Worm (Caenorhabditis elegans): ENCODE data around the gene sdc-3.

Gene sdc-3

ce11 chrV:15065068-15065744 lies 17.2 kb upstream of the sdc-3 start, which contains the start of gene C25D7.9:
Gene C25D7.9, plus strand, starts transcription at chrV:15065135.
- TF ChIP-seq tbx-9 (tag; optimal IDR thresholded peaks at IDR 0.05; ENCODE audit: borderline replicate concordance), result no peak
- no peak for TF ChIP-seq Y67H2A.10 (GFP tag; conservative IDR thresholded peaks at IDR 0.05)
- TF ChIP-seq mxl-1 (tag; optimal IDR thresholded peaks at IDR 0.05), result no peak
- peak; percentile 89 for TF ChIP-seq zfh-2 (GFP tag; conservative IDR thresholded peaks at IDR 0.05)
- TF ChIP-seq Y56A3A.18 (GFP tag; IDR thresholded peaks at IDR 0.05), result no peak
- TF ChIP-seq hlh-26 (GFP tag; conservative IDR thresholded peaks at IDR 0.05), result no peak
- TF ChIP-seq hmg-1.2 (GFP tag; IDR thresholded peaks at IDR 0.05), result no peak
- peak; percentile 42; the same call in 1 of the 2 replicates for TF ChIP-seq mcd-1 (GFP tag; IDR thresholded peaks at IDR 0.05)
- TF ChIP-seq bed-2 (GFP tag; IDR thresholded peaks at IDR 0.05), result no peak
- no peak for TF ChIP-seq D2030.7 (GFP tag; IDR thresholded peaks at IDR 0.05)
- no peak for TF ChIP-seq cebp-1 (GFP tag; IDR thresholded peaks at IDR 0.05)
- TF ChIP-seq cebp-1 (tag; optimal IDR thresholded peaks at IDR 0.05), result peak; percentile 22
- no peak for TF ChIP-seq attf-5 (GFP tag; optimal IDR thresholded peaks at IDR 0.05)
- peak; percentile 84 for TF ChIP-seq ztf-18 (tag; optimal IDR thresholded peaks at IDR 0.05)
- no peak for TF ChIP-seq F22D6.2 (tag; optimal IDR thresholded peaks at IDR 0.05)
- no peak for TF ChIP-seq nhr-90 (tag; optimal IDR thresholded peaks at IDR 0.05)
- 0 out of 2 replicates have a peak, but pooled peaks have one; percentile 11 for TF ChIP-seq egrh-3 (GFP tag; IDR thresholded peaks at IDR 0.05)
- no peak; the same call in 1 of the 2 replicates for TF ChIP-seq madf-3 (GFP tag; IDR thresholded peaks at IDR 0.05)
- TF ChIP-seq ceh-27 (GFP tag; optimal IDR thresholded peaks at IDR 0.05), result no peak
- TF ChIP-seq madf-8 (GFP tag; conservative IDR thresholded peaks at IDR 0.05), result no peak
- TF ChIP-seq egl-44 (GFP tag; IDR thresholded peaks at IDR 0.05), result no peak
- peak; percentile 62 for TF ChIP-seq dox-1 (GFP tag; IDR thresholded peaks at IDR 0.05)

DNA sequence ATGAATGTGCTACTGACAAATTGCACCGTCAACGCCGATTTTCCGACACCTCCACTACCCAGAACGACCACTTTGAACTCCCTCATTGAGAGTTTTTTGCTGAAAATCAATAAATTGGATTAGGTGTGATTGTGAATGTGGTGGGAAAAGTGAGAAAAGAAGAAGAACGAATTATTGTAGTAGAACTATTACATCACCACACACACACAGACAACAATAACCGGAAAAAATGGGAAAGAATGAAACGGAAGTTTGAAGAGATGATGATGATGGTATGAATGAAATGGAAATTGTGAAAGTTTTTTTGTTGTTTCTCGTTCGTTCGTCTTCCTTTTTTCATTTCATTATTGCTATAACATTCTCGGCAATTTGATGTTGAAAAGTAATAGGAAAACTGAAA lies 16.0 kb upstream of the sdc-3 start, which contains the start of gene rap-2:
Gene rap-2, minus strand, starts transcription at position 101 of the 400 bp plus-strand sequence.
- TF ChIP-seq F23B12.7 (tag; optimal IDR thresholded peaks at IDR 0.05; ENCODE audit: insufficient read depth), result no peak
- TF ChIP-seq B0019.2 (GFP tag; conservative IDR thresholded peaks at IDR 0.05), result no peak
- no peak for TF ChIP-seq attf-5 (GFP tag; optimal IDR thresholded peaks at IDR 0.05)
- TF ChIP-seq ztf-18 (tag; optimal IDR thresholded peaks at IDR 0.05), result no peak
- no peak for TF ChIP-seq hrde-1 (tag; optimal IDR thresholded peaks at IDR 0.05; ENCODE audit: borderline replicate concordance)
- TF ChIP-seq nhr-120 (GFP tag; IDR thresholded peaks at IDR 0.05), result no peak
- no peak for TF ChIP-seq cebp-2 (GFP tag; IDR thresholded peaks at IDR 0.05)
- TF ChIP-seq lir-1 (GFP tag; conservative IDR thresholded peaks at IDR 0.05), result no peak
- TF ChIP-seq lin-54 (GFP tag; optimal IDR thresholded peaks at IDR 0.05), result no peak
- no peak for TF ChIP-seq F33H1.4 (GFP tag; IDR thresholded peaks at IDR 0.05)
- no peak for TF ChIP-seq C06A6.2 (GFP tag; conservative IDR thresholded peaks at IDR 0.05)
- no peak for TF ChIP-seq snpc-4 (GFP tag; optimal IDR thresholded peaks at IDR 0.05)
- TF ChIP-seq snpc-4 (tag; optimal IDR thresholded peaks at IDR 0.05), result no peak
- no peak for TF ChIP-seq die-1 (tag; optimal IDR thresholded peaks at IDR 0.05)

DNA sequence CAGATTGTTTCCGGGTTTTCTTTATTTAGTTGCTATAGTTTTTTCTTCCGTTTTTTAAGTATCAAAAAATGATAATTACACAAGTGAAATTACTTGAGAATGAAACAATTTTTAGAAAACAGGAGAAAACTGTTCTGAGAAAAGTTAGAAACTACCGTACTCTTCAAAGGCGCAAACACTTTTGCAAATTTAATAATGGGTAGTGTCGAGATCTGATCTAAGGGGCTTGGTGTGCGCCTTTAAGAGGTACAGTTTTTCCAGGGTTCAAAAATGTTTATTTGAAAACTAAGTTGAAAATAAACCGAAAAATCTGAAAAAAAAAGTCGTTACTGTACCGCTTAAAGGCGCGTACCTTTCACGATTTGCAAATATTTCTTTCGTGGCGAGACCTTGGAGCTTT lies 12.6 kb upstream of the sdc-3 start:
- peak; percentile 55; the same call in 1 of the 2 replicates for TF ChIP-seq F33H1.4 (GFP tag; IDR thresholded peaks at IDR 0.05)
- no peak for TF ChIP-seq tbx-9 (tag; optimal IDR thresholded peaks at IDR 0.05; ENCODE audit: borderline replicate concordance)
- TF ChIP-seq lsl-1 (GFP tag; optimal IDR thresholded peaks at IDR 0.05), result peak; percentile 77
